Fruit fly (Drosophila melanogaster) whole organism, prepupa: ENCODE measurements around the gene NimB3.

ENCODE experiments used
- CG6276 ChIP-seq: fragments of 200-800 bp; sonication (Bioruptor generic); optimal IDR thresholded peaks from 2 replicates; lab custom pipeline; 2017; ENCODE audit warnings: missing biosample characterization, mild to moderate bottlenecking, missing genetic modification characterization
- CG8119 ChIP-seq: fragments of 200-800 bp; sonication (Bioruptor generic); IDR thresholded peaks from 3 replicates; pipeline ENCODE4 v1.3.6; 2022; ENCODE audit warnings: missing biosample characterization, missing genetic modification characterization
- Eip75B ChIP-seq: fragments of 200-800 bp; sonication (Bioruptor generic); optimal IDR thresholded peaks from 3 replicates; lab custom pipeline; 2016; ENCODE audit warnings: missing biosample characterization, missing genetic modification characterization

dm6 chr2L:14015109-14015508 lies 47.3 kb upstream of the NimB3 start:
- TF ChIP-seq CG6276 (GFP tag; lab: Kevin White, UChicago) (no peak), CG8119 (no peak), Eip75B (GFP tag; lab: Kevin White, UChicago) (no peak)
